Worm (Caenorhabditis elegans) whole organism, L1 larva: ENCODE measurements around the gene col-185.

Experiments
- aha-1 ChIP-seq: fragments of 150-350 bp; optimal IDR thresholded peaks from 2 replicates; lab custom pipeline; 2014; ENCODE audit warnings: missing biosample characterization, missing genetic modification characterization
- aly-2 ChIP-seq: fragments of 150-350 bp; optimal IDR thresholded peaks from 2 replicates; lab custom pipeline; 2014; ENCODE audit warnings: missing biosample characterization, missing genetic modification characterization
- blmp-1 ChIP-seq: fragments of 150-350 bp; optimal IDR thresholded peaks from 2 replicates; lab custom pipeline; 2014; ENCODE audit warnings: missing biosample characterization, missing genetic modification characterization
- ces-1 ChIP-seq: fragments of 150-350 bp; optimal IDR thresholded peaks from 2 replicates; lab custom pipeline; 2014; ENCODE audit warnings: missing biosample characterization, missing genetic modification reagents, missing genetic modification characterization
- egl-27 ChIP-seq, 2 experiments: fragments of 150-350 bp in 1 of 2; sonication (generic microtip); optimal IDR thresholded peaks; 3 replicates each; lab custom pipeline; 2017 to 2018; ENCODE audit warnings: missing biosample characterization in 2 of 2, missing genetic modification characterization in 2 of 2, missing genetic modification reagents in 2 of 2
- mef-2 ChIP-seq: fragments of 150-350 bp; optimal IDR thresholded peaks from 2 replicates; lab custom pipeline; 2014; ENCODE audit warnings: missing biosample characterization, missing genetic modification characterization
- nhr-11 ChIP-seq: fragments of 150-350 bp; optimal IDR thresholded peaks from 2 replicates; lab custom pipeline; 2014; ENCODE audit warnings: missing biosample characterization, missing genetic modification characterization
- snpc-4 ChIP-seq: fragments of 150-350 bp; optimal IDR thresholded peaks from 2 replicates; lab custom pipeline; 2014; ENCODE audit warnings: missing biosample characterization, missing genetic modification characterization
- unc-130 ChIP-seq: fragments of 150-350 bp; optimal IDR thresholded peaks from 2 replicates; lab custom pipeline; 2017; ENCODE audit warnings: missing biosample characterization, missing genetic modification characterization, inconsistent platforms
- unc-98 ChIP-seq: fragments of 200-800 bp; sonication (Bioruptor generic); IDR thresholded peaks from 2 replicates; pipeline ENCODE4 v1.3.6; 2022; ENCODE audit warnings: missing genetic modification characterization, missing compliant biosample characterization

DNA sequence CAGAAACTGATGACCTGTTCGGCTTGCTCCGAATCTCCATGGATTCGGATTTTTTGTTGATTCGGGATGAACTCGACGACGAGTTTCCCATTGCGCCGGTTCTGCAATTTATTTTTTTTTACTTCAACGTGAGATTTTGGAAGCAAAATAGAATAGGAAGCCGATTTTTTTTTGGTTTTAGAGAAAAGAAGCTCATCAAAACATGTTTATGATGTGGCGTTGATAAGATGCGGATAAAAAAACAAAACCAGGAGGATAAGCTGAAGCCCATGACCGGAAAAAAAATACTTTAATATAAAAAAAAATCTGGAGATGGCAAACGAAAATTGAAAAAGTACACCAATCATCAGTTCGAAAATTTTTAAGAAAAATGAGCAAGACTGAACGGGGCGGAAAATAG lies 45.2 kb upstream of the col-185 start, which contains the start of gene glb-20:
- no peak for TF ChIP-seq ces-1 (GFP tag; lab: Kevin White, UChicago)
- TF ChIP-seq egl-27 (tag; optimal IDR thresholded peaks at IDR 0.05; lab: Kevin White, UChicago): no peak
- no peak for TF ChIP-seq unc-130 (tag; lab: Kevin White, UChicago)
- no peak for TF ChIP-seq snpc-4 (tag; lab: Kevin White, UChicago)
- no peak for TF ChIP-seq blmp-1 (tag; lab: Kevin White, UChicago)
- no peak for TF ChIP-seq aly-2
- TF ChIP-seq unc-98 (GFP tag; lab: Robert Waterston, UW): no peak
- no peak for TF ChIP-seq mef-2
- TF ChIP-seq nhr-11 (tag; lab: Kevin White, UChicago): no peak
- TF ChIP-seq aha-1: no peak
